Worm (Caenorhabditis elegans): Measurements from ENCODE around the gene ucr-2.3.

Gene ucr-2.3

DNA sequence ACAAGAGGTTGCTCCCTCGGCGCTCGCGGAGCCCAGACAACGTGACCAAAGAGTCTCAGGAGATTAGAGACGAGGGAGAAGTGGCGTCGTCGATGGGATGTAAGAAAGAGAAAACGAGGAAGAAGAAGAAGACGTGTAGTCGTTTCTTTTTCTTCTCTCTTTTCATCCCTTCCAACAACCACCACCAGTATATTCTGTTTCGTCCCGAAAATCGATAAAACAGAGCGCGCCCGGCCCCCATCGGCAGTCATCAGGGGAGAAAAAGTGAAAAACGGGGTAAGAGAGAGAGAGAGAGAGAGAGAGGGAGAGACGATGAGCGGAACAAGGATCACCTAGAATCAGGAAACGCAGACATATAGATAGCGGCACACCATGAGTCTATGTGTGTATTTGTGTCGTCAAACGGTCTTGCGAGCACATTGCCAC lies 8.2 kb downstream of the ucr-2.3 start (continued):
- no peak for TF ChIP-seq F23B12.7 (tag; optimal IDR thresholded peaks at IDR 0.05; ENCODE audit: insufficient read depth)
- TF ChIP-seq nfyb-1 (GFP tag; IDR thresholded peaks at IDR 0.05), result 0 out of 2 replicates have a peak, but pooled peaks have one; percentile 53
- peak; percentile 75 for TF ChIP-seq nhr-80 (tag; optimal IDR thresholded peaks at IDR 0.05)
- no peak for TF ChIP-seq F57C9.4 (tag; optimal IDR thresholded peaks at IDR 0.05)
- peak; percentile 74; the same call in 1 of the 2 replicates for TF ChIP-seq lin-26 (GFP tag; IDR thresholded peaks at IDR 0.05)
- TF ChIP-seq rcor-1 (GFP tag; IDR thresholded peaks at IDR 0.05), result no peak
- TF ChIP-seq ceh-27 (GFP tag; optimal IDR thresholded peaks at IDR 0.05), result peak; percentile 80
- peak in 1 of 3 experiments; percentile 41 for TF ChIP-seq lin-35 (GFP tag; optimal IDR thresholded peaks at IDR 0.05)
- TF ChIP-seq lin-54 (GFP tag; optimal IDR thresholded peaks at IDR 0.05), result peak; percentile 18
- peak; percentile 57; the same call in 1 of the 2 replicates for TF ChIP-seq ekl-4 (GFP tag; IDR thresholded peaks at IDR 0.05)
- TF ChIP-seq unc-62 (GFP tag; optimal IDR thresholded peaks at IDR 0.05), result no peak
- peak; percentile 77 for TF ChIP-seq K12H6.12 (tag; optimal IDR thresholded peaks at IDR 0.05)
- TF ChIP-seq tbp1 (GFP tag; optimal IDR thresholded peaks at IDR 0.05), result no peak
- peak; percentile 41 for TF ChIP-seq snpc-4 (GFP tag; optimal IDR thresholded peaks at IDR 0.05)
- TF ChIP-seq snpc-4 (tag; optimal IDR thresholded peaks at IDR 0.05), result peak in 2 of 4 experiments; percentile 34 to 43
- peak; percentile 59; the same call in 1 of the 2 replicates for TF ChIP-seq dox-1 (GFP tag; IDR thresholded peaks at IDR 0.05)
- no peak for TF ChIP-seq sea-2 (GFP tag; IDR thresholded peaks at IDR 0.05)
- no peak for TF ChIP-seq hlh-12 (tag; optimal IDR thresholded peaks at IDR 0.05)
- no peak for TF ChIP-seq ztf-22 (GFP tag; optimal IDR thresholded peaks at IDR 0.05)
- no peak for TF ChIP-seq xnd-1 (tag; optimal IDR thresholded peaks at IDR 0.05)
- TF ChIP-seq dpff-1 (tag; optimal IDR thresholded peaks at IDR 0.05), result no peak
- TF ChIP-seq nhr-120 (GFP tag; IDR thresholded peaks at IDR 0.05), result no peak
- peak; percentile 45 for TF ChIP-seq chd-7 (tag; optimal IDR thresholded peaks at IDR 0.05)
- no peak for TF ChIP-seq snpc-3.4 (tag; optimal IDR thresholded peaks at IDR 0.05)
- TF ChIP-seq attf-6 (GFP tag; IDR thresholded peaks at IDR 0.05), result no peak
- no peak for TF ChIP-seq mel-28 (tag; optimal IDR thresholded peaks at IDR 0.05; ENCODE audit: borderline replicate concordance)
- no peak for TF ChIP-seq lsl-1 (GFP tag; optimal IDR thresholded peaks at IDR 0.05)
- TF ChIP-seq B0336.3 (GFP tag; IDR thresholded peaks at IDR 0.05), result peak; percentile 38; the same call in 1 of the 2 replicates
- no peak for TF ChIP-seq ccch-3 (GFP tag; optimal IDR thresholded peaks at IDR 0.05)
- peak; percentile 71 for TF ChIP-seq mcd-1 (GFP tag; IDR thresholded peaks at IDR 0.05)
- no peak for TF ChIP-seq Y53F4B.3 (GFP tag; IDR thresholded peaks at IDR 0.05)
- TF ChIP-seq madf-10 (tag; optimal IDR thresholded peaks at IDR 0.05), result no peak
- TF ChIP-seq nhr-90 (tag; optimal IDR thresholded peaks at IDR 0.05), result peak; percentile 9
- TF ChIP-seq die-1 (tag; optimal IDR thresholded peaks at IDR 0.05), result no peak
- no peak for TF ChIP-seq F33H1.4 (GFP tag; IDR thresholded peaks at IDR 0.05)
- TF ChIP-seq rec-8 (tag; optimal IDR thresholded peaks at IDR 0.05), result no peak

DNA sequence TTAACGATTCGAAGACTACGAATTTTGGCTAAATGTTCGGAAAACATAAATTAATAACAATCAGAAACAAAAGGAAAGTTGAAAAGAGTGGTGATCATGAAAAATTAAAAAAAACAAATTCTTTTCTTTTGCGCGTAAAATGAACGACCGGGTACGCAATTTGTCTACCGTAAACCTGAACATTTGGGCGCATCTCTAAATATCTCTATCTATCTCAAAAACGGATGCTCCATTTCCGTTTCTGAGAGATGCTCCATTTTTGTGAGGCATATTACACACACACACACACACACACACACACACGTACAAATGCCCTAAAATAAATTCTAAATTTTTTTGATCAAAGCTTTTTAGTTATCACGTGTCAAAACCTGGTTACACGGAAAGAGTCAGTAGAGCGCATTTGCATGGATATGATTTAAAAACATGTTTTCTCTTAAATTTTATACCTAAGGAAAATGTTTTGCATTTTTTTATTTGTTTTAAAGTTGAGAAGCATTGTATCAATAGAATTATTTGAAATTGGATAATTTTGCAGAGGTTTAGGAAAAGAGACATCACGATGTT lies 9.4 kb downstream of the ucr-2.3 start:
- peak; percentile 10 for TF ChIP-seq efl-1 (GFP tag; optimal IDR thresholded peaks at IDR 0.05)
- TF ChIP-seq hlh-12 (tag; optimal IDR thresholded peaks at IDR 0.05), result no peak
- TF ChIP-seq attf-5 (GFP tag; optimal IDR thresholded peaks at IDR 0.05), result peak; percentile 30
- TF ChIP-seq lsl-1 (GFP tag; optimal IDR thresholded peaks at IDR 0.05), result peak; percentile 64
- no peak for TF ChIP-seq ceh-27 (GFP tag; optimal IDR thresholded peaks at IDR 0.05)
